Worm (Caenorhabditis elegans) whole organism, L3 larva: ENCODE measurements around the gene sulp-7.

Experiments
- ceh-9 ChIP-seq: sonication (generic microtip); optimal IDR thresholded peaks from 2 replicates; lab custom pipeline; 2018; ENCODE audit warnings: missing biosample characterization, missing genetic modification characterization
- lin-39 ChIP-seq: fragments of 150-350 bp; optimal IDR thresholded peaks from 2 replicates; lab custom pipeline; 2018; ENCODE audit warnings: missing biosample characterization, missing genetic modification reagents, missing genetic modification characterization
- nhr-28 ChIP-seq: fragments of 150-350 bp; optimal IDR thresholded peaks from 2 replicates; lab custom pipeline; 2014; ENCODE audit warnings: missing biosample characterization, missing genetic modification characterization
- nhr-77 ChIP-seq: fragments of 150-350 bp; optimal IDR thresholded peaks from 2 replicates; lab custom pipeline; 2014; ENCODE audit warnings: missing biosample characterization, missing genetic modification characterization
- zag-1 ChIP-seq: fragments of 150-350 bp; optimal IDR thresholded peaks from 2 replicates; lab custom pipeline; 2014; ENCODE audit warnings: missing biosample characterization, missing genetic modification characterization

ce11 chrX:11050335-11050734 lies 30.1 kb upstream of the sulp-7 start:
- TF ChIP-seq zag-1 (tag; lab: Kevin White, UChicago) (no peak), lin-39 (tag; lab: Kevin White, UChicago) (no peak), nhr-28 (tag; lab: Kevin White, UChicago) (no peak), nhr-77 (tag; lab: Kevin White, UChicago) (no peak), ceh-9 (tag; lab: Kevin White, UChicago) (no peak)
